Fruit fly (Drosophila melanogaster) whole organism, embryonic: ENCODE data around the gene Vha16-5.

Source experiments
- BEAF-32 ChIP-seq: fragments of 200-800 bp; sonication (Bioruptor generic); optimal IDR thresholded peaks from 3 replicates; lab custom pipeline; 2017; ENCODE audit warnings: missing biosample characterization, missing genetic modification characterization, mild to moderate bottlenecking, moderate library complexity, missing genetic modification reagents
- CG11398 ChIP-seq: fragments of 200-800 bp; sonication (Bioruptor generic); optimal IDR thresholded peaks from 2 replicates; lab custom pipeline; 2016; ENCODE audit warnings: missing biosample characterization, missing genetic modification characterization
- CG12236 ChIP-seq: fragments of 200-800 bp; sonication (Bioruptor generic); optimal IDR thresholded peaks from 2 replicates; lab custom pipeline; 2016; ENCODE audit warnings: missing biosample characterization, missing genetic modification characterization
- CG14014 ChIP-seq: fragments of 200-800 bp; sonication (Bioruptor generic); IDR thresholded peaks from 2 replicates; pipeline ENCODE4 v1.3.6; 2022; ENCODE audit warnings: missing biosample characterization, missing genetic modification characterization
- CG14050 ChIP-seq: fragments of 200-800 bp; sonication (Bioruptor generic); IDR thresholded peaks from 3 replicates; pipeline ENCODE4 v1.3.6; 2022; ENCODE audit warnings: missing biosample characterization, missing genetic modification characterization
- CG14860 ChIP-seq: fragments of 200-800 bp; sonication (Bioruptor generic); IDR thresholded peaks from 3 replicates; pipeline ENCODE4 v1.3.6; 2022; ENCODE audit warnings: missing biosample characterization, missing genetic modification characterization; ENCODE audit not compliant: partially characterized antibody
- CG15011 ChIP-seq: fragments of 200-800 bp; sonication (Bioruptor generic); optimal IDR thresholded peaks from 3 replicates; lab custom pipeline; 2018; ENCODE audit warnings: missing biosample characterization, mild to moderate bottlenecking, missing genetic modification characterization
- CG15601 ChIP-seq: fragments of 200-800 bp; sonication (Bioruptor generic); optimal IDR thresholded peaks from 3 replicates; lab custom pipeline; 2019; ENCODE audit warnings: missing biosample characterization, mild to moderate bottlenecking, missing genetic modification characterization, moderate library complexity
- CG15696 ChIP-seq: fragments of 200-800 bp; sonication (Bioruptor generic); optimal IDR thresholded peaks from 2 replicates; lab custom pipeline; 2019; ENCODE audit warnings: missing biosample characterization, mild to moderate bottlenecking, missing genetic modification characterization, moderate library complexity
- CG16815 ChIP-seq: fragments of 200-800 bp; sonication (Bioruptor generic); optimal IDR thresholded peaks from 3 replicates; lab custom pipeline; 2017; ENCODE audit warnings: missing biosample characterization, mild to moderate bottlenecking, missing genetic modification characterization
- CG17361 ChIP-seq: fragments of 200-800 bp; sonication (Bioruptor generic); IDR thresholded peaks from 3 replicates; pipeline ENCODE4 v1.3.6; 2022; ENCODE audit warnings: missing biosample characterization, missing genetic modification characterization
- CG17612 ChIP-seq: fragments of 200-800 bp; sonication (Bioruptor generic); IDR thresholded peaks from 2 replicates; pipeline ENCODE4 v1.3.6; 2022; ENCODE audit warnings: missing biosample characterization, missing genetic modification characterization
- CG18599 ChIP-seq: fragments of 200-800 bp; sonication (Bioruptor generic); optimal IDR thresholded peaks from 3 replicates; lab custom pipeline; 2017; ENCODE audit warnings: missing biosample characterization, missing genetic modification characterization, mild to moderate bottlenecking, moderate library complexity, missing genetic modification reagents
- CG2120 ChIP-seq: fragments of 200-800 bp; sonication (Bioruptor generic); optimal IDR thresholded peaks from 3 replicates; lab custom pipeline; 2016; ENCODE audit warnings: missing biosample characterization, missing genetic modification characterization
- CG30431 ChIP-seq: fragments of 200-800 bp; sonication (Bioruptor generic); optimal IDR thresholded peaks from 2 replicates; lab custom pipeline; 2017; ENCODE audit warnings: missing biosample characterization, missing genetic modification characterization
- CG33557 ChIP-seq: fragments of 200-800 bp; sonication (Bioruptor generic); optimal IDR thresholded peaks from 2 replicates; lab custom pipeline; 2019; ENCODE audit warnings: missing biosample characterization, mild to moderate bottlenecking, missing genetic modification characterization, moderate library complexity
- CG34422 ChIP-seq: fragments of 200-800 bp; sonication (Bioruptor generic); IDR thresholded peaks from 3 replicates; pipeline ENCODE4 v1.3.6; 2022; ENCODE audit warnings: missing biosample characterization, missing genetic modification characterization
- CG4328 ChIP-seq: fragments of 200-800 bp; sonication (Bioruptor generic); optimal IDR thresholded peaks from 3 replicates; lab custom pipeline; 2017; ENCODE audit warnings: missing biosample characterization, missing genetic modification reagents, missing genetic modification characterization
- CG4707 ChIP-seq: fragments of 200-800 bp; sonication (Bioruptor generic); optimal IDR thresholded peaks from 2 replicates; lab custom pipeline; 2018; ENCODE audit warnings: missing biosample characterization, mild to moderate bottlenecking, missing genetic modification characterization, moderate library complexity
- CG7372 ChIP-seq: fragments of 200-800 bp; sonication (Bioruptor generic); IDR thresholded peaks from 2 replicates; pipeline ENCODE4 v1.3.6; 2022; ENCODE audit warnings: missing biosample characterization, missing genetic modification characterization
- CG8290 ChIP-seq, 3 experiments: fragments of 200-800 bp; sonication (Bioruptor generic); optimal IDR thresholded peaks; 2 replicates each; lab custom pipeline; 2016 to 2019; ENCODE audit warnings: missing biosample characterization in 3 of 3, missing genetic modification characterization in 3 of 3, mild to moderate bottlenecking in 2 of 3, moderate library complexity in 1 of 3
- CG8359 ChIP-seq: fragments of 200-800 bp; sonication (Bioruptor generic); optimal IDR thresholded peaks from 2 replicates; lab custom pipeline; 2017; ENCODE audit warnings: missing biosample characterization, mild to moderate bottlenecking, missing genetic modification characterization, borderline replicate concordance
- CHES-1-like ChIP-seq: fragments of 200-800 bp; sonication (Bioruptor generic); optimal IDR thresholded peaks from 2 replicates; lab custom pipeline; 2016; ENCODE audit warnings: missing biosample characterization, missing genetic modification characterization
- Dp ChIP-seq: fragments of 200-800 bp; sonication (Bioruptor generic); optimal IDR thresholded peaks from 2 replicates; lab custom pipeline; 2018; ENCODE audit warnings: missing biosample characterization, mild to moderate bottlenecking, missing genetic modification characterization, moderate library complexity
- Gug ChIP-seq: fragments of 200-800 bp; sonication (Bioruptor generic); IDR thresholded peaks from 4 replicates; pipeline ENCODE4 v1.3.6; 2022; ENCODE audit warnings: missing biosample characterization, missing genetic modification characterization
- H15 ChIP-seq: fragments of 200-800 bp; sonication (Bioruptor generic); IDR thresholded peaks from 3 replicates; pipeline ENCODE4 v1.3.6; 2022; ENCODE audit warnings: missing biosample characterization, missing genetic modification characterization
- H2.0 ChIP-seq: fragments of 200-800 bp; sonication (Bioruptor generic); IDR thresholded peaks from 2 replicates; pipeline ENCODE4 v1.3.6; 2022; ENCODE audit warnings: missing biosample characterization, missing genetic modification characterization
- Hr78 ChIP-seq, 2 experiments: fragments of 200-800 bp in 1 of 2; fragments of >200 bp in 1 of 2; sonication (Bioruptor generic) in 1 of 2; optimal IDR thresholded peaks; 2 replicates each; lab custom pipeline; 2017 to 2019; ENCODE audit warnings: missing biosample characterization in 2 of 2, missing genetic modification characterization in 2 of 2, mild to moderate bottlenecking in 1 of 2, moderate library complexity in 1 of 2
- NC2β ChIP-seq: fragments of 200-800 bp; sonication (Bioruptor generic); optimal IDR thresholded peaks from 2 replicates; lab custom pipeline; 2016; ENCODE audit warnings: missing biosample characterization, missing genetic modification characterization
- Opbp ChIP-seq: fragments of 200-800 bp; sonication (Bioruptor generic); IDR thresholded peaks from 3 replicates; pipeline ENCODE4 v1.3.6; 2022; ENCODE audit warnings: missing biosample characterization, missing genetic modification characterization; ENCODE audit not compliant: partially characterized antibody
- Poxn ChIP-seq: fragments of 200-800 bp; sonication (Bioruptor generic); IDR thresholded peaks from 2 replicates; pipeline ENCODE4 v1.3.6; 2022; ENCODE audit warnings: missing biosample characterization, missing genetic modification characterization
- Rx ChIP-seq: fragments of 200-800 bp; sonication (Bioruptor generic); IDR thresholded peaks from 2 replicates; pipeline ENCODE4 v1.3.6; 2022; ENCODE audit warnings: missing biosample characterization, missing genetic modification characterization
- Tbp ChIP-seq: fragments of >200 bp; optimal IDR thresholded peaks from 2 replicates; lab custom pipeline; 2018; ENCODE audit warnings: missing biosample characterization, missing genetic modification characterization
- Usf ChIP-seq: fragments of 200-800 bp; sonication (Bioruptor generic); optimal IDR thresholded peaks from 2 replicates; lab custom pipeline; 2017; ENCODE audit warnings: missing genotype, missing biosample characterization, missing genetic modification characterization
- amos ChIP-seq: fragments of 200-800 bp; sonication (Bioruptor generic); IDR thresholded peaks from 2 replicates; pipeline ENCODE4 v1.3.6; 2022; ENCODE audit warnings: missing biosample characterization, missing genetic modification characterization; ENCODE audit not compliant: partially characterized antibody
- ap ChIP-seq: fragments of 200-800 bp; sonication (Bioruptor generic); IDR thresholded peaks from 2 replicates; pipeline ENCODE4 v1.3.6; 2022; ENCODE audit warnings: missing biosample characterization, missing genetic modification characterization
- bsh ChIP-seq, 2 experiments: fragments of 200-800 bp; sonication (Bioruptor generic); optimal IDR thresholded peaks; 2 replicates each; lab custom pipeline; 2017 to 2018; ENCODE audit warnings: mild to moderate bottlenecking in 2 of 2, missing biosample characterization in 2 of 2, missing genetic modification characterization in 2 of 2, moderate library complexity in 1 of 2
- cad ChIP-seq: fragments of >200 bp; optimal IDR thresholded peaks from 2 replicates; lab custom pipeline; 2017; ENCODE audit warnings: missing biosample characterization, missing genetic modification characterization
- gcm ChIP-seq: fragments of 200-800 bp; sonication (Bioruptor generic); optimal IDR thresholded peaks from 2 replicates; lab custom pipeline; 2019; ENCODE audit warnings: missing biosample characterization, mild to moderate bottlenecking, missing genetic modification characterization, moderate library complexity
- gsb ChIP-seq: fragments of 200-800 bp; sonication (Bioruptor generic); IDR thresholded peaks from 2 replicates; pipeline ENCODE4 v1.3.6; 2022; ENCODE audit warnings: missing biosample characterization, missing genetic modification characterization
- gt ChIP-seq: fragments of 200-800 bp; sonication (Bioruptor generic); IDR thresholded peaks from 2 replicates; pipeline ENCODE4 v1.3.6; 2022; ENCODE audit warnings: missing biosample characterization, missing genetic modification characterization
- hb ChIP-seq: fragments of 200-800 bp; sonication (Bioruptor generic); IDR thresholded peaks from 3 replicates; pipeline ENCODE4 v1.3.6; 2022; ENCODE audit warnings: missing biosample characterization, missing genetic modification characterization; ENCODE audit not compliant: partially characterized antibody
- lilli ChIP-seq: fragments of 200-800 bp; sonication (Bioruptor generic); optimal IDR thresholded peaks from 3 replicates; lab custom pipeline; 2016; ENCODE audit warnings: missing biosample characterization, missing genetic modification characterization
- mirr ChIP-seq: fragments of 200-800 bp; sonication (Bioruptor generic); optimal IDR thresholded peaks from 3 replicates; lab custom pipeline; 2018; ENCODE audit warnings: missing biosample characterization, mild to moderate bottlenecking, missing genetic modification characterization
- pnt ChIP-seq: fragments of 200-800 bp; sonication (Bioruptor generic); optimal IDR thresholded peaks from 3 replicates; lab custom pipeline; 2016; ENCODE audit warnings: missing biosample characterization, missing genetic modification characterization
- repo ChIP-seq: fragments of 200-800 bp; sonication (Bioruptor generic); optimal IDR thresholded peaks from 2 replicates; lab custom pipeline; 2016; ENCODE audit warnings: missing biosample characterization, missing genetic modification characterization
- run ChIP-seq: fragments of 200-800 bp; sonication (Bioruptor generic); optimal IDR thresholded peaks from 3 replicates; lab custom pipeline; 2018; ENCODE audit warnings: missing biosample characterization, mild to moderate bottlenecking, missing genetic modification characterization
- zen2 ChIP-seq: fragments of 200-800 bp; sonication (Bioruptor generic); IDR thresholded peaks from 3 replicates; pipeline ENCODE4 v1.3.6; 2022; ENCODE audit warnings: missing biosample characterization, missing genetic modification characterization; ENCODE audit not compliant: partially characterized antibody
- zfh2 ChIP-seq: fragments of 200-800 bp; sonication (Bioruptor generic); optimal IDR thresholded peaks from 2 replicates; lab custom pipeline; 2016; ENCODE audit warnings: missing biosample characterization, missing genetic modification characterization

The Vha16-5 gene

dm6 chr2L:10703281-10703680 lies 33.6 kb downstream of the Vha16-5 start, which contains the start of gene CG6415 (continued):
- TF ChIP-seq CG8359 (GFP tag; lab: Kevin White, UChicago): peak; percentile 43
- peak; percentile 47; the same call in 1 of the 2 replicates for TF ChIP-seq Rx (GFP tag; lab: Robert Waterston, UW)
- peak; percentile 55 for TF ChIP-seq CG15601 (tag; lab: Kevin White, UChicago)
- TF ChIP-seq Dp (GFP tag; lab: Kevin White, UChicago): no peak
- TF ChIP-seq cad (GFP tag; lab: Kevin White, UChicago): no peak
- peak; percentile 85 for TF ChIP-seq CG18599 (GFP tag; lab: Kevin White, UChicago)
- peak; percentile 32; the same call in 1 of the 3 replicates for TF ChIP-seq CG14050 (GFP tag; lab: Robert Waterston, UW)
- TF ChIP-seq CHES-1-like (GFP tag; lab: Kevin White, UChicago): peak; percentile 14
- TF ChIP-seq CG15011 (GFP tag; lab: Kevin White, UChicago): peak; percentile 46
- peak; percentile 81 for TF ChIP-seq CG15696 (tag; lab: Kevin White, UChicago)
- peak; percentile 77 for TF ChIP-seq CG17361 (GFP tag; lab: Robert Waterston, UW)
- no peak for TF ChIP-seq amos (GFP tag; lab: Robert Waterston, UW)
- TF ChIP-seq lilli (GFP tag; lab: Kevin White, UChicago): peak; percentile 77
- TF ChIP-seq H2.0 (GFP tag; lab: Robert Waterston, UW): peak; percentile 77
- TF ChIP-seq CG30431 (GFP tag; lab: Kevin White, UChicago): peak; percentile 54
- peak; percentile 86 for TF ChIP-seq CG2120 (GFP tag; lab: Kevin White, UChicago)
- TF ChIP-seq CG4328 (GFP tag; lab: Kevin White, UChicago): peak; percentile 59
- no peak for TF ChIP-seq run (tag; lab: Kevin White, UChicago)
- TF ChIP-seq Usf (GFP tag; lab: Kevin White, UChicago): peak; percentile 27
- TF ChIP-seq CG11398 (GFP tag; lab: Kevin White, UChicago): peak; percentile 42
- TF ChIP-seq H15 (GFP tag; lab: Robert Waterston, UW): peak; percentile 72; the same call in 2 of the 3 replicates
- 0 out of 2 replicates have a peak, but pooled peaks have one; percentile 45 for TF ChIP-seq ap (GFP tag; lab: Robert Waterston, UW)
- TF ChIP-seq CG33557 (GFP tag; lab: Kevin White, UChicago): peak; percentile 69
- peak; percentile 32 for TF ChIP-seq CG12236 (GFP tag; lab: Kevin White, UChicago)
- TF ChIP-seq CG4707: no peak
- no peak for TF ChIP-seq CG8290 (GFP tag; optimal IDR thresholded peaks at IDR 0.05; lab: Kevin White, UChicago)
- TF ChIP-seq CG8290 (tag; optimal IDR thresholded peaks at IDR 0.05; lab: Kevin White, UChicago): peak in 1 of 2 experiments; percentile 80
- peak; percentile 66 for TF ChIP-seq repo (GFP tag; lab: Kevin White, UChicago)
- peak in 1 of 2 experiments; percentile 83 for TF ChIP-seq bsh (GFP tag; optimal IDR thresholded peaks at IDR 0.05; lab: Kevin White, UChicago)
- no peak for TF ChIP-seq BEAF-32 (GFP tag; lab: Kevin White, UChicago)
- no peak for TF ChIP-seq Poxn (GFP tag; lab: Robert Waterston, UW)
- peak; percentile 60 for TF ChIP-seq CG17612
- TF ChIP-seq mirr (GFP tag; lab: Kevin White, UChicago): peak; percentile 12
- TF ChIP-seq CG14014: peak; percentile 80
- no peak for TF ChIP-seq gcm
- no peak for TF ChIP-seq hb (GFP tag; lab: Robert Waterston, UW)
- peak; percentile 48 for TF ChIP-seq NC2β (GFP tag; lab: Kevin White, UChicago)
- TF ChIP-seq Hr78 (GFP tag; optimal IDR thresholded peaks at IDR 0.05; lab: Kevin White, UChicago): peak in 1 of 2 experiments; percentile 62
- TF ChIP-seq Gug (GFP tag; lab: Robert Waterston, UW): peak; percentile 48; the same call in 2 of the 4 replicates
- TF ChIP-seq gt: no peak
- no peak for TF ChIP-seq zen2 (GFP tag; lab: Robert Waterston, UW)
- peak; percentile 56 for TF ChIP-seq zfh2
- TF ChIP-seq CG16815 (GFP tag; lab: Kevin White, UChicago): peak; percentile 31
- TF ChIP-seq CG34422: peak; percentile 61; the same call in 1 of the 3 replicates
- TF ChIP-seq CG7372 (GFP tag; lab: Robert Waterston, UW): peak; percentile 62
- TF ChIP-seq gsb (GFP tag; lab: Robert Waterston, UW): peak; percentile 42; the same call in 1 of the 2 replicates
- TF ChIP-seq Tbp (GFP tag; lab: Kevin White, UChicago): no peak
- no peak for TF ChIP-seq CG14860 (GFP tag; lab: Robert Waterston, UW)
- no peak for TF ChIP-seq Opbp
- peak; percentile 32 for TF ChIP-seq pnt
